Worm (Caenorhabditis elegans) whole organism, young adult: ENCODE measurements around the gene W06G6.20.
A peak's percentile ranks its signal among the peaks of the same experiment; 100 is the strongest.

Experiments
- B0019.2 ChIP-seq: fragments of 200-800 bp; sonication (Bioruptor generic); conservative IDR thresholded peaks from 2 replicates; pipeline ENCODE4 v1.3.6; 2022; ENCODE audit warnings: missing genetic modification reagents, missing genetic modification characterization, missing compliant biosample characterization
- C17E4.6 ChIP-seq: fragments of 200-800 bp; sonication (Bioruptor generic); IDR thresholded peaks from 2 replicates; pipeline ENCODE4 v1.3.6; 2022; ENCODE audit warnings: missing genetic modification reagents, missing genetic modification characterization, missing compliant biosample characterization
- F22D6.2 ChIP-seq: sonication (generic microtip); optimal IDR thresholded peaks from 2 replicates; lab custom pipeline; 2016; ENCODE audit warnings: mild to moderate bottlenecking, missing genetic modification characterization, missing compliant biosample characterization
- F57A8.1 ChIP-seq: fragments of 200-800 bp; sonication (Bioruptor generic); optimal IDR thresholded peaks from 2 replicates; lab custom pipeline; 2018; ENCODE audit warnings: mild to moderate bottlenecking, missing genetic modification characterization, moderate library complexity, missing compliant biosample characterization
- F57C9.4 ChIP-seq: sonication (generic microtip); optimal IDR thresholded peaks from 2 replicates; lab custom pipeline; 2017; ENCODE audit warnings: mild to moderate bottlenecking, missing genetic modification characterization, missing compliant biosample characterization
- K12H6.12 ChIP-seq: fragments of 200-800 bp; sonication (Bioruptor generic); optimal IDR thresholded peaks from 2 replicates; lab custom pipeline; 2018; ENCODE audit warnings: mild to moderate bottlenecking, missing genetic modification characterization, missing compliant biosample characterization
- T26A5.8 ChIP-seq: sonication (generic microtip); optimal IDR thresholded peaks from 2 replicates; lab custom pipeline; 2016; ENCODE audit warnings: missing genetic modification characterization, missing compliant biosample characterization
- ama-1 ChIP-seq, 3 experiments: fragments of 150-350 bp in 1 of 3; sonication (generic microtip) in 2 of 3; optimal IDR thresholded peaks; 2 replicates each; lab custom pipeline; 2014 to 2018; ENCODE audit warnings: missing biosample characterization in 2 of 3, missing genetic modification characterization in 2 of 3, missing genetic modification reagents in 2 of 3
- atf-7 ChIP-seq: sonication (generic microtip); optimal IDR thresholded peaks from 2 replicates; lab custom pipeline; 2017; ENCODE audit warnings: mild to moderate bottlenecking, missing genetic modification characterization, missing compliant biosample characterization
- attf-5 ChIP-seq: fragments of 200-800 bp; sonication (Bioruptor generic); optimal IDR thresholded peaks from 2 replicates; lab custom pipeline; 2018; ENCODE audit warnings: mild to moderate bottlenecking, missing genetic modification characterization, missing compliant biosample characterization
- attf-6 ChIP-seq: fragments of 200-800 bp; sonication (Bioruptor generic); IDR thresholded peaks from 2 replicates; pipeline ENCODE4 v1.3.6; 2022; ENCODE audit warnings: missing genetic modification reagents, missing genetic modification characterization, missing compliant biosample characterization
- bed-2 ChIP-seq: fragments of 200-800 bp; sonication (Bioruptor generic); IDR thresholded peaks from 2 replicates; pipeline ENCODE4 v1.3.6; 2022; ENCODE audit warnings: missing genetic modification reagents, missing genetic modification characterization, missing compliant biosample characterization
- ceh-40 ChIP-seq: fragments of 200-800 bp; sonication (Bioruptor generic); IDR thresholded peaks from 2 replicates; pipeline ENCODE4 v1.3.6; 2022; ENCODE audit warnings: missing genetic modification characterization, missing compliant biosample characterization
- ceh-58 ChIP-seq: fragments of 200-800 bp; sonication (Bioruptor generic); IDR thresholded peaks from 2 replicates; pipeline ENCODE4 v1.3.6; 2022; ENCODE audit warnings: missing genetic modification characterization, missing compliant biosample characterization
- dox-1 ChIP-seq: fragments of 200-800 bp; sonication (Bioruptor generic); IDR thresholded peaks from 2 replicates; pipeline ENCODE4 v1.3.6; 2022; ENCODE audit warnings: missing genetic modification reagents, missing genetic modification characterization, missing compliant biosample characterization
- egl-44 ChIP-seq: fragments of 200-800 bp; sonication (Bioruptor generic); IDR thresholded peaks from 2 replicates; pipeline ENCODE4 v1.3.6; 2022; ENCODE audit warnings: missing genetic modification reagents, missing genetic modification characterization, missing compliant biosample characterization
- ets-4 ChIP-seq: fragments of 200-800 bp; sonication (Bioruptor generic); optimal IDR thresholded peaks from 2 replicates; lab custom pipeline; 2018; ENCODE audit warnings: mild to moderate bottlenecking, missing genetic modification characterization, missing compliant biosample characterization
- hmg-1.2 ChIP-seq: fragments of 200-800 bp; sonication (Bioruptor generic); IDR thresholded peaks from 2 replicates; pipeline ENCODE4 v1.3.6; 2022; ENCODE audit warnings: missing genetic modification reagents, missing genetic modification characterization, missing compliant biosample characterization
- lsl-1 ChIP-seq: fragments of 200-800 bp; sonication (Bioruptor generic); optimal IDR thresholded peaks from 2 replicates; lab custom pipeline; 2018; ENCODE audit warnings: mild to moderate bottlenecking, missing genetic modification characterization, moderate library complexity, missing compliant biosample characterization
- madf-6 ChIP-seq: fragments of 200-800 bp; sonication (Bioruptor generic); IDR thresholded peaks from 2 replicates; pipeline ENCODE4 v1.3.6; 2022; ENCODE audit warnings: missing genetic modification reagents, missing genetic modification characterization, missing compliant biosample characterization
- nfyb-1 ChIP-seq: fragments of 200-800 bp; sonication (Bioruptor generic); IDR thresholded peaks from 2 replicates; pipeline ENCODE4 v1.3.6; 2022; ENCODE audit warnings: missing genetic modification reagents, missing genetic modification characterization, missing compliant biosample characterization
- nhr-80 ChIP-seq: sonication (generic microtip); optimal IDR thresholded peaks from 2 replicates; lab custom pipeline; 2016; ENCODE audit warnings: missing genetic modification characterization, missing compliant biosample characterization
- snpc-3.4 ChIP-seq: sonication (generic microtip); optimal IDR thresholded peaks from 2 replicates; lab custom pipeline; 2017; ENCODE audit warnings: missing genetic modification characterization, mild to moderate bottlenecking, missing compliant biosample characterization, antibody characterized with exemption, moderate library complexity, missing genotype, missing genetic modification reagents
- snpc-4 ChIP-seq, 5 experiments: fragments of 150-350 bp in 1 of 5; sonication (generic microtip) in 4 of 5; optimal IDR thresholded peaks; 2 replicates each; lab custom pipeline; 2014 to 2018; ENCODE audit warnings: missing genetic modification characterization in 5 of 5, missing biosample characterization in 3 of 5, antibody characterized with exemption in 2 of 5, mild to moderate bottlenecking in 2 of 5, missing compliant biosample characterization in 2 of 5, missing genotype in 2 of 5, moderate library complexity in 2 of 5, missing genetic modification reagents in 1 of 5
- sptf-2 ChIP-seq: fragments of 200-800 bp; sonication (Bioruptor generic); optimal IDR thresholded peaks from 2 replicates; lab custom pipeline; 2018; ENCODE audit warnings: mild to moderate bottlenecking, missing genetic modification characterization, missing compliant biosample characterization
- tbp1 ChIP-seq: fragments of 200-800 bp; sonication (Bioruptor generic); optimal IDR thresholded peaks from 2 replicates; lab custom pipeline; 2018; ENCODE audit warnings: mild to moderate bottlenecking, missing genetic modification characterization, missing compliant biosample characterization
- ztf-22 ChIP-seq: fragments of 200-800 bp; sonication (Bioruptor generic); optimal IDR thresholded peaks from 2 replicates; lab custom pipeline; 2018; ENCODE audit warnings: mild to moderate bottlenecking, missing genetic modification characterization, moderate library complexity, missing compliant biosample characterization
- ztf-3 ChIP-seq: fragments of 200-800 bp; sonication (Bioruptor generic); optimal IDR thresholded peaks from 2 replicates; lab custom pipeline; 2018; ENCODE audit warnings: mild to moderate bottlenecking, missing genetic modification characterization, missing compliant biosample characterization
- ztf-6 ChIP-seq: fragments of 200-800 bp; sonication (Bioruptor generic); IDR thresholded peaks from 2 replicates; pipeline ENCODE4 v1.3.6; 2022; ENCODE audit warnings: missing genetic modification reagents, missing genetic modification characterization, missing compliant biosample characterization

Gene W06G6.20

ce11 chrV:16621894-16622293 is 26.3 kb downstream of the W06G6.20 start (continued):
- TF ChIP-seq attf-6 (GFP tag; lab: Robert Waterston, UW) = peak; percentile 79
- no peak for TF ChIP-seq ztf-6 (GFP tag; lab: Robert Waterston, UW)
- TF ChIP-seq dox-1 (GFP tag; lab: Robert Waterston, UW) = peak; percentile 60; the same call in 1 of the 2 replicates
- peak; percentile 93 for TF ChIP-seq tbp1
- TF ChIP-seq T26A5.8 (tag; lab: Kevin White, UChicago) = no peak
- TF ChIP-seq nfyb-1 (GFP tag; lab: Robert Waterston, UW) = no peak
- TF ChIP-seq attf-5 = peak; percentile 29
- TF ChIP-seq bed-2 (GFP tag; lab: Robert Waterston, UW) = no peak
- TF ChIP-seq sptf-2 (GFP tag; lab: Kevin White, UChicago) = no peak
- peak; percentile 28; the same call in 1 of the 2 replicates for TF ChIP-seq hmg-1.2
- TF ChIP-seq snpc-3.4 (tag; lab: Kevin White, UChicago) = no peak
- no peak for TF ChIP-seq atf-7 (tag; lab: Kevin White, UChicago)

- peak; percentile 22 for TF ChIP-seq nhr-80 (tag; lab: Kevin White, UChicago)
- no peak for TF ChIP-seq ceh-58 (GFP tag; lab: Robert Waterston, UW)
- no peak for TF ChIP-seq F22D6.2 (tag; lab: Kevin White, UChicago)
- no peak for TF ChIP-seq hmg-1.2
Measured at ce11 chrV:16620874-16621273, 27.3 kb downstream of the W06G6.20 start, which contains the start of gene Y70C5A.3. Gene Y70C5A.3, minus strand, starts transcription at chrV:16620923.

ce11 chrV:16617462-16617861 is 30.7 kb downstream of the W06G6.20 start, which contains the start of gene Y70C5A.4:
Gene Y70C5A.4, plus strand, starts transcription at chrV:16617762.
- no peak for TF ChIP-seq F57A8.1 (GFP tag; lab: Kevin White, UChicago)
- no peak for TF ChIP-seq lsl-1 (GFP tag; lab: Kevin White, UChicago)
- TF ChIP-seq, all 124 proteins: peak for 0

ce11 chrV:16610791-16611385 is 37.3 kb downstream of the W06G6.20 start, which contains the start of gene srw-54:
Gene srw-54, plus strand, starts transcription at chrV:16611335.
- TF ChIP-seq snpc-4 (GFP tag; optimal IDR thresholded peaks at IDR 0.05; lab: Kevin White, UChicago) (no peak), snpc-4 (tag; optimal IDR thresholded peaks at IDR 0.05; lab: Kevin White, UChicago) (no peak), nhr-80 (tag; lab: Kevin White, UChicago) (peak; percentile 8), ama-1 (optimal IDR thresholded peaks at IDR 0.05; lab: Kevin White, UChicago) (no peak), ama-1 (GFP tag; optimal IDR thresholded peaks at IDR 0.05; lab: Kevin White, UChicago) (no peak), ztf-6 (GFP tag; lab: Robert Waterston, UW) (no peak), madf-6 (no peak), C17E4.6 (GFP tag; lab: Robert Waterston, UW) (no peak)

- TF ChIP-seq ceh-40 (GFP tag; lab: Robert Waterston, UW) (no peak), B0019.2 (GFP tag; lab: Robert Waterston, UW) (no peak), nhr-80 (tag; lab: Kevin White, UChicago) (peak; percentile 42), F57C9.4 (no peak)
Measured at ce11 chrV:16610094-16610493, 38.1 kb downstream of the W06G6.20 start.

ce11 chrV:16608478-16608877 is 39.7 kb downstream of the W06G6.20 start:
- TF ChIP-seq ets-4 = no peak
- TF ChIP-seq ztf-22 = no peak
- TF ChIP-seq ztf-3 (GFP tag; lab: Kevin White, UChicago) = no peak
- no peak for TF ChIP-seq K12H6.12 (tag; lab: Kevin White, UChicago)
- no peak for TF ChIP-seq egl-44 (GFP tag; lab: Robert Waterston, UW)
